Worm (Caenorhabditis elegans) whole organism, midembryonic: ENCODE measurements around the gene F12F6.7.

ENCODE experiments used
- T22C8.4 ChIP-seq: fragments of 200-800 bp; sonication (Bioruptor generic); IDR thresholded peaks from 2 replicates; pipeline ENCODE4 v1.3.6; 2022; ENCODE audit warnings: missing genetic modification characterization, missing compliant biosample characterization
- cog-1 ChIP-seq: sonication (generic microtip); optimal IDR thresholded peaks from 2 replicates; lab custom pipeline; 2016; ENCODE audit warnings: missing genetic modification characterization, missing compliant biosample characterization
- flt-1 ChIP-seq: fragments of 200-800 bp; sonication (Bioruptor generic); IDR thresholded peaks from 2 replicates; pipeline ENCODE4 v1.3.6; 2022; ENCODE audit warnings: missing genetic modification characterization, missing compliant biosample characterization
- med-1 ChIP-seq: sonication (generic microtip); optimal IDR thresholded peaks from 2 replicates; lab custom pipeline; 2017; ENCODE audit warnings: missing genetic modification characterization, mild to moderate bottlenecking, missing compliant biosample characterization, antibody characterized with exemption, missing genetic modification reagents; ENCODE audit not compliant: insufficient read depth
- ztf-23 ChIP-seq: fragments of 200-800 bp; sonication (Bioruptor generic); IDR thresholded peaks from 2 replicates; pipeline ENCODE4 v1.3.6; 2022; ENCODE audit warnings: missing genetic modification reagents, missing genetic modification characterization, missing compliant biosample characterization
- ztf-29 ChIP-seq: fragments of 200-800 bp; sonication (Bioruptor generic); IDR thresholded peaks from 2 replicates; pipeline ENCODE4 v1.3.6; 2022; ENCODE audit warnings: missing genetic modification reagents, missing genetic modification characterization, missing compliant biosample characterization

DNA sequence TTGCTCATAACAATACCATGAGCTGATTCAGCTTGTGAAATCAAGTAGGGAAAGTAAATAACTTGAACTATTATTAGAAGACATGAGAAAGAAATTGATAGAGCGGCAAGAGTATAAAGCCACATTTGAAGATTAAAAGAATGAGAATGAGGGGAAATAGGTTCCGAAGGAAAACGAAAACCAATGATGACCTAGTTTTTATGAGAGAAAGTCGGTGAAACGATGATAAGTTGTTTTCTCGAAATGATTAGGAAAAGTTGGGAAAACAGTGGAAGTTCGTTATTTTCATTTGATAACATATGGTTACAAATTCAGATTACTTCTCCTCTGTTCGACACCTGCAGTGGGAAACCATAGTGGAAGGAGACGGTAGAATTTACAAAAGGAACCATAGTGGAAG is 9.8 kb downstream of the F12F6.7 start, which contains the start of gene col-128:
- TF ChIP-seq ztf-23 (GFP tag; lab: Robert Waterston, UW) (no peak), ztf-29 (GFP tag; lab: Robert Waterston, UW) (no peak), med-1 (GFP tag; lab: Kevin White, UChicago) (no peak), cog-1 (tag; lab: Kevin White, UChicago) (no peak), flt-1 (GFP tag; lab: Robert Waterston, UW) (no peak), T22C8.4 (GFP tag; lab: Robert Waterston, UW) (no peak)
